Fruit fly (Drosophila melanogaster): ENCODE data around the gene CG2983.

The CG2983 gene

DNA sequence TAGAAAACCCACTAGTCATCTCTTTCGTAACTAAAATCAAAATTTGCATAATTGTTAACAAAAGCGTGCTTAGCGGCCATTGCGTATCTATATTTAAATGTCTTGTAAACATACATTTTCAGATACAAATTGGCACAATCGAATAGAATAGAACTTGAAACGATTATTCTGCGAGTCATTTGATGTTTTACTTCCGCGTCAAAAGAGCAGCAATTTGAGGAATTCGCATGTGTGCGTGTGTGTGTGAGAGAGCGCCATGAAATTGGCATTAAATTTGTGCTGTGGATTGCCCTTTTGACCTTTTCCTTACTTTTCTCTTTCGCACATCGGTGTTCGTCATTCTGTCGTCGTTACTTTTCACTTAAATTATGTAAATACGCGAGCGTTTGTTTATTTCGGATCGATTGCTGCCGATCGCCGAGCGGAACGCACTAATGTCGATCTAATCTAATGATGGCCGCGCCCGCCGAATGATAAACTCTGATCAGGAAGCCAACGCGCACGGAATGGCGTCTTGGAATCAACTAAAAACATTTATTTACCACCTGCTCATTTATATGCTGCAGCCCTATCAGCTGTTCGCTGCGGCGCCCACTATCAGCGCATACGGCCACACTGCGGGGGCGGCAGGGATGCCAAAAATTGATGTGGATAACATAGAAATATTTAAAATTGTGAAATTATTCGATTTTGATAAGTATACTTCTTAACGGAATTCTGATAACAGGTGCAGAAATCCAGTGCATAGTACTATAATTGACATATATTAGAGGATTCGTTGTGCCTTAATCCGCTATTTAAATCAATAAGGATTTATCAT, 37.5 kb downstream of the CG2983 start (continued):
- TF ChIP-seq stc (GFP tag; IDR thresholded peaks at IDR 0.05): 0 out of 2 replicates have a peak, but pooled peaks have one; percentile 31
- no peak for TF ChIP-seq CG13123 (GFP tag; optimal IDR thresholded peaks at IDR 0.05)
- TF ChIP-seq Antp (GFP tag; optimal IDR thresholded peaks at IDR 0.05): peak; percentile 13
- no peak for TF ChIP-seq CG2875 (GFP tag; optimal IDR thresholded peaks at IDR 0.05)
- no peak for TF ChIP-seq grn (GFP tag; optimal IDR thresholded peaks at IDR 0.05)
- TF ChIP-seq CG18764 (GFP tag; optimal IDR thresholded peaks at IDR 0.05): no peak
- no peak for TF ChIP-seq fu2 (GFP tag; optimal IDR thresholded peaks at IDR 0.05)
- 0 out of 2 replicates have a peak, but pooled peaks have one; percentile 11 for TF ChIP-seq Ptx1 (GFP tag; IDR thresholded peaks at IDR 0.05)
- peak; percentile 37; the same call in 1 of the 2 replicates for TF ChIP-seq esg (GFP tag; conservative IDR thresholded peaks at IDR 0.05)
- peak; percentile 47 for TF ChIP-seq repo (GFP tag; optimal IDR thresholded peaks at IDR 0.05)
- TF ChIP-seq CG3163 (GFP tag; optimal IDR thresholded peaks at IDR 0.05): peak; percentile 8
- no peak for TF ChIP-seq cad (GFP tag; optimal IDR thresholded peaks at IDR 0.05)
- TF ChIP-seq Fer1 (GFP tag; optimal IDR thresholded peaks at IDR 0.05): peak; percentile 63
- TF ChIP-seq eyg (GFP tag; optimal IDR thresholded peaks at IDR 0.05): no peak
- TF ChIP-seq lilli (GFP tag; optimal IDR thresholded peaks at IDR 0.05): no peak
- TF ChIP-seq Poxn (GFP tag; IDR thresholded peaks at IDR 0.05): no peak
- TF ChIP-seq vfl (GFP tag; optimal IDR thresholded peaks at IDR 0.05): no peak
- TF ChIP-seq salm (tag; optimal IDR thresholded peaks at IDR 0.05): no peak
- no peak for TF ChIP-seq Asciz (GFP tag; optimal IDR thresholded peaks at IDR 0.05)
- no peak for TF ChIP-seq sens-2 (GFP tag; IDR thresholded peaks at IDR 0.05)
- TF ChIP-seq croc (GFP tag; conservative IDR thresholded peaks at IDR 0.05): no peak
- peak; percentile 78 for TF ChIP-seq row (GFP tag; IDR thresholded peaks at IDR 0.05)
- TF ChIP-seq corto (GFP tag; optimal IDR thresholded peaks at IDR 0.05): no peak
- peak; percentile 71 for TF ChIP-seq Ets97D (GFP tag; optimal IDR thresholded peaks at IDR 0.05)
- TF ChIP-seq her (GFP tag; optimal IDR thresholded peaks at IDR 0.05): no peak
- TF ChIP-seq BEAF-32 (GFP tag; optimal IDR thresholded peaks at IDR 0.05): no peak
- peak; percentile 58 for TF ChIP-seq slbo (GFP tag; IDR thresholded peaks at IDR 0.05)
- TF ChIP-seq CG8765 (GFP tag; IDR thresholded peaks at IDR 0.05): no peak
- peak; percentile 74 for TF ChIP-seq MBD-R2 (GFP tag; IDR thresholded peaks at IDR 0.05)
- TF ChIP-seq maf-S (GFP tag; optimal IDR thresholded peaks at IDR 0.05): no peak
- TF ChIP-seq CG1647 (GFP tag; optimal IDR thresholded peaks at IDR 0.05): peak; percentile 8
- TF ChIP-seq sna (GFP tag; IDR thresholded peaks at IDR 0.05; ENCODE audit: partially characterized antibody): 0 out of 2 replicates have a peak, but pooled peaks have one; percentile 34
- peak; percentile 56; the same call in 1 of the 2 replicates for TF ChIP-seq amos (GFP tag; IDR thresholded peaks at IDR 0.05; ENCODE audit: partially characterized antibody)
- no peak for TF ChIP-seq CG10209 (GFP tag; optimal IDR thresholded peaks at IDR 0.05)
- no peak for TF ChIP-seq CG7963 (GFP tag; IDR thresholded peaks at IDR 0.05; ENCODE audit: partially characterized antibody)
- TF ChIP-seq CG7271 (tag; optimal IDR thresholded peaks at IDR 0.05): no peak
- TF ChIP-seq Aef1 (GFP tag; IDR thresholded peaks at IDR 0.05): 0 out of 3 replicates have a peak, but pooled peaks have one; percentile 19
- no peak for TF ChIP-seq CG16815 (GFP tag; optimal IDR thresholded peaks at IDR 0.05)
- TF ChIP-seq org-1 (GFP tag; optimal IDR thresholded peaks at IDR 0.05): peak; percentile 2
- TF ChIP-seq CG31441 (GFP tag; IDR thresholded peaks at IDR 0.05): no peak; the same call in 1 of the 2 replicates
- TF ChIP-seq CG7839 (tag; optimal IDR thresholded peaks at IDR 0.05): peak; percentile 30
- no peak for TF ChIP-seq CG2889 (GFP tag; IDR thresholded peaks at IDR 0.05)
- no peak for TF ChIP-seq jing (GFP tag; optimal IDR thresholded peaks at IDR 0.05)
- TF ChIP-seq pho (GFP tag; optimal IDR thresholded peaks at IDR 0.05): peak; percentile 36
- TF ChIP-seq usp (GFP tag; optimal IDR thresholded peaks at IDR 0.05): no peak
- TF ChIP-seq zen2 (GFP tag; IDR thresholded peaks at IDR 0.05; ENCODE audit: partially characterized antibody): no peak; the same call in 2 of the 3 replicates
- TF ChIP-seq trem (tag; optimal IDR thresholded peaks at IDR 0.05): peak; percentile 34
- TF ChIP-seq Nf-YC (tag; optimal IDR thresholded peaks at IDR 0.05): peak; percentile 33
- peak; percentile 19 for TF ChIP-seq CG33557 (GFP tag; optimal IDR thresholded peaks at IDR 0.05)

All from whole organism, embryonic.